Worm (Caenorhabditis elegans) whole organism, L3 larva: Measurements from ENCODE around the gene T12D8.5.

Experiments
- R02D3.7 ChIP-seq: fragments of 150-350 bp; optimal IDR thresholded peaks from 2 replicates; lab custom pipeline; 2014; ENCODE audit warnings: missing biosample characterization, missing genetic modification characterization
- ceh-28 ChIP-seq: fragments of 150-350 bp; optimal IDR thresholded peaks from 2 replicates; lab custom pipeline; 2014; ENCODE audit warnings: missing biosample characterization, missing genetic modification reagents, missing genetic modification characterization
- ceh-9 ChIP-seq: sonication (generic microtip); optimal IDR thresholded peaks from 2 replicates; lab custom pipeline; 2018; ENCODE audit warnings: missing biosample characterization, missing genetic modification characterization
- egl-5 ChIP-seq: fragments of 150-350 bp; optimal IDR thresholded peaks from 2 replicates; lab custom pipeline; 2017; ENCODE audit warnings: missing biosample characterization, missing genetic modification reagents, missing genetic modification characterization, inconsistent platforms
- elt-2 ChIP-seq: sonication (generic microtip); optimal IDR thresholded peaks from 2 replicates; lab custom pipeline; 2016; ENCODE audit warnings: missing genetic modification reagents, mild to moderate bottlenecking, missing genetic modification characterization, missing compliant biosample characterization
- nfya-1 ChIP-seq: sonication (generic microtip); optimal IDR thresholded peaks from 2 replicates; lab custom pipeline; 2017; ENCODE audit warnings: missing genetic modification characterization, mild to moderate bottlenecking, missing compliant biosample characterization, antibody characterized with exemption, moderate library complexity; ENCODE audit not compliant: insufficient read depth
- nhr-237 ChIP-seq: fragments of 150-350 bp; optimal IDR thresholded peaks from 2 replicates; lab custom pipeline; 2014; ENCODE audit warnings: missing biosample characterization, missing genetic modification characterization
- nhr-76 ChIP-seq: fragments of 150-350 bp; sonication (generic microtip); optimal IDR thresholded peaks from 5 replicates; lab custom pipeline; 2014; ENCODE audit warnings: missing biosample characterization, missing genetic modification characterization
- pha-4 ChIP-seq: fragments of 150-350 bp; optimal IDR thresholded peaks from 2 replicates; lab custom pipeline; 2014; ENCODE audit warnings: missing biosample characterization, missing genetic modification reagents, missing genetic modification characterization
- pqm-1 ChIP-seq: fragments of 150-350 bp; optimal IDR thresholded peaks from 2 replicates; lab custom pipeline; 2017; ENCODE audit warnings: missing biosample characterization, missing genetic modification characterization, inconsistent platforms
- skn-1 ChIP-seq: fragments of 150-350 bp; optimal IDR thresholded peaks from 2 replicates; lab custom pipeline; 2014; ENCODE audit warnings: missing biosample characterization, missing genetic modification characterization
- unc-62 ChIP-seq: fragments of 150-350 bp; sonication (generic microtip); optimal IDR thresholded peaks from 4 replicates; lab custom pipeline; 2014; ENCODE audit warnings: missing biosample characterization, missing genetic modification reagents, missing genetic modification characterization

The T12D8.5 gene

DNA sequence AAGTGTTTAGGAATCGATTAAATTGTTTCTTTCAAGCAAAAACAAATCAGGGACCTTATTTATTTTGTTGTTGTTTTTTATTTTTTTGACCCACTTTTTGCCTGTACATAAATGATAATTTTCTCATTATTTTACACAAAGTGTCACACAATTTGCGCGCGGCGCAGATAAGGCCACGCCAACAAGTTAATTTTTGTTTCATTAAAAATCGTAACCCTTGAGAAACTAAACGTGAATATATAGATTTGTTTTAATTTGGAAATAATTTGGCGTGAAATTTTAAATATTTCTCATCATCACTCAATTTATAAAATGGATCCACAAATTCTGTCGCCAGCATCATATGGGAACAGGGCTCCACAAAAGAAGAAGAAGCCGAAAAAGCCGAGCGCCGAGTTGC is 46.0 kb downstream of the T12D8.5 start, which contains the start of gene T05D4.5:
Gene T05D4.5 (plus strand): TSS at position 301 of the 400 bp plus-strand sequence.
- TF ChIP-seq pqm-1 (tag; lab: Kevin White, UChicago), result no peak
- no peak for TF ChIP-seq egl-5
- TF ChIP-seq skn-1 (tag; lab: Kevin White, UChicago), result no peak
- TF ChIP-seq nhr-76 (tag; lab: Kevin White, UChicago), result no peak
- TF ChIP-seq, all 47 proteins: peak for 0

DNA sequence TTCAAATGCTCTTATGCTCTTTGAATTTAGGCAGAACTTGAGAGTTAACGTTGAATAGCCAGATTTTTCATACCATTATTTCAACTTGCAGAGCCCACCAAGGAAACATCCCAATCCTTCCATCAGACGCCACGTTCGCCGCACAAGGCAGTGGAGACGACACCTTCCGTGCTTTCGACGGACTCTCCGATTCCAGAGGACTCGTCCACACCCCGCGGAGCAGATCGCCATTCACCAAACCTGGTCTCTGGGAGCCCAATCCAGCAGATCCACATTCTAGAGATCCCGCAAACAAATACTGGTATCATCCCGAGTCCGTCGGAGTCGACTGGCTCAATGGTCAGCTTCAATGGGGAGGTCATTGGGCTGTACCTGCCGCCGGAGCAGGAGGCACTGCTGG is 46.5 kb downstream of the T12D8.5 start:
- TF ChIP-seq nhr-76 (tag; lab: Kevin White, UChicago), result no peak
- TF ChIP-seq R02D3.7 (tag; lab: Kevin White, UChicago), result no peak
- no peak for TF ChIP-seq unc-62
- TF ChIP-seq ceh-9 (tag; lab: Kevin White, UChicago), result no peak
- no peak for TF ChIP-seq nhr-237 (tag; lab: Kevin White, UChicago)
- no peak for TF ChIP-seq elt-2
- no peak for TF ChIP-seq nfya-1 (tag; lab: Kevin White, UChicago)
- TF ChIP-seq pha-4 (tag; lab: Kevin White, UChicago), result no peak
- no peak for TF ChIP-seq ceh-28 (tag; lab: Kevin White, UChicago)
